Fruit fly (Drosophila melanogaster) whole organism, prepupa: ENCODE results near the gene REPTOR.
A peak's percentile ranks its signal among the peaks of the same experiment; 100 is the strongest.

Experiments
- CG10631 ChIP-seq: fragments of 200-800 bp; sonication (Bioruptor generic); optimal IDR thresholded peaks from 2 replicates; lab custom pipeline; 2016; ENCODE audit warnings: missing biosample characterization, missing genetic modification characterization
- CG10669 ChIP-seq: fragments of 200-800 bp; sonication (Bioruptor generic); optimal IDR thresholded peaks from 3 replicates; lab custom pipeline; 2018; ENCODE audit warnings: missing biosample characterization, mild to moderate bottlenecking, missing genetic modification characterization, moderate library complexity
- CG11294 ChIP-seq: fragments of 200-800 bp; sonication (Bioruptor generic); IDR thresholded peaks from 2 replicates; pipeline ENCODE4 v1.3.6; 2022; ENCODE audit warnings: missing biosample characterization, missing genetic modification characterization
- CG11762 ChIP-seq: fragments of 200-800 bp; sonication (Bioruptor generic); optimal IDR thresholded peaks from 3 replicates; lab custom pipeline; 2016; ENCODE audit warnings: missing biosample characterization, missing genetic modification characterization; ENCODE audit not compliant: insufficient read depth
- CG1621 ChIP-seq: fragments of 200-800 bp; sonication (Bioruptor generic); optimal IDR thresholded peaks from 3 replicates; lab custom pipeline; 2018; ENCODE audit warnings: missing biosample characterization, mild to moderate bottlenecking, missing genetic modification characterization
- CG16779 ChIP-seq: fragments of 200-800 bp; sonication (Bioruptor generic); optimal IDR thresholded peaks from 3 replicates; lab custom pipeline; 2017; ENCODE audit warnings: missing biosample characterization, mild to moderate bottlenecking, missing genetic modification characterization
- CG3032 ChIP-seq: fragments of 200-800 bp; optimal IDR thresholded peaks from 2 replicates; lab custom pipeline; 2019; ENCODE audit warnings: missing biosample characterization, mild to moderate bottlenecking, missing genetic modification characterization, moderate library complexity
- CG31627 ChIP-seq: fragments of 200-800 bp; sonication (Bioruptor generic); optimal IDR thresholded peaks from 3 replicates; lab custom pipeline; 2016; ENCODE audit warnings: missing biosample characterization, missing genetic modification characterization
- CG32006 ChIP-seq: fragments of 200-800 bp; sonication (Bioruptor generic); optimal IDR thresholded peaks from 3 replicates; lab custom pipeline; 2017; ENCODE audit warnings: missing biosample characterization, mild to moderate bottlenecking, missing genetic modification characterization
- CG3919 ChIP-seq: fragments of 200-800 bp; sonication (Bioruptor generic); optimal IDR thresholded peaks from 3 replicates; lab custom pipeline; 2016; ENCODE audit warnings: missing biosample characterization, missing genetic modification characterization
- CG4318 ChIP-seq: fragments of 200-800 bp; sonication (Bioruptor generic); optimal IDR thresholded peaks from 3 replicates; lab custom pipeline; 2017; ENCODE audit warnings: missing biosample characterization, mild to moderate bottlenecking, missing genetic modification characterization
- CG6276 ChIP-seq: fragments of 200-800 bp; sonication (Bioruptor generic); optimal IDR thresholded peaks from 2 replicates; lab custom pipeline; 2017; ENCODE audit warnings: missing biosample characterization, mild to moderate bottlenecking, missing genetic modification characterization
- CG6792 ChIP-seq: fragments of 200-800 bp; sonication (Bioruptor generic); optimal IDR thresholded peaks from 3 replicates; lab custom pipeline; 2016; ENCODE audit warnings: missing biosample characterization, missing genetic modification characterization
- CG6808 ChIP-seq: fragments of 200-800 bp; sonication (Bioruptor generic); optimal IDR thresholded peaks from 3 replicates; lab custom pipeline; 2017; ENCODE audit warnings: missing biosample characterization, missing genetic modification characterization, mild to moderate bottlenecking, moderate library complexity, missing genetic modification reagents
- CG6854 ChIP-seq: fragments of 200-800 bp; sonication (Bioruptor generic); optimal IDR thresholded peaks from 2 replicates; lab custom pipeline; 2017; ENCODE audit warnings: missing biosample characterization, mild to moderate bottlenecking, missing genetic modification characterization
- CG7368 ChIP-seq: fragments of 200-800 bp; sonication (Bioruptor generic); optimal IDR thresholded peaks from 3 replicates; lab custom pipeline; 2016; ENCODE audit warnings: missing biosample characterization, missing genetic modification characterization
- CG8119 ChIP-seq: fragments of 200-800 bp; sonication (Bioruptor generic); IDR thresholded peaks from 3 replicates; pipeline ENCODE4 v1.3.6; 2022; ENCODE audit warnings: missing biosample characterization, missing genetic modification characterization
- CG8319 ChIP-seq: fragments of 200-800 bp; sonication (Bioruptor generic); optimal IDR thresholded peaks from 3 replicates; lab custom pipeline; 2016; ENCODE audit warnings: missing biosample characterization, missing genetic modification characterization
- CG8632 ChIP-seq: fragments of 200-800 bp; sonication (Bioruptor generic); optimal IDR thresholded peaks from 3 replicates; lab custom pipeline; 2016; ENCODE audit warnings: missing biosample characterization, missing genetic modification characterization
- Eip75B ChIP-seq: fragments of 200-800 bp; sonication (Bioruptor generic); optimal IDR thresholded peaks from 3 replicates; lab custom pipeline; 2016; ENCODE audit warnings: missing biosample characterization, missing genetic modification characterization
- Eip78C ChIP-seq: fragments of 200-800 bp; sonication (Bioruptor generic); peaks from one replicate; lab custom pipeline; 2016; ENCODE audit warnings: missing biosample characterization, missing genetic modification characterization
- Eip93F ChIP-seq: fragments of 200-800 bp; sonication (Bioruptor generic); optimal IDR thresholded peaks from 2 replicates; lab custom pipeline; 2016; ENCODE audit warnings: missing biosample characterization, mild to moderate bottlenecking, missing genetic modification characterization
- Ets21C ChIP-seq: fragments of 200-800 bp; sonication (Bioruptor generic); optimal IDR thresholded peaks from 3 replicates; lab custom pipeline; 2016; ENCODE audit warnings: missing biosample characterization, missing genetic modification characterization
- Ets96B ChIP-seq: fragments of 200-800 bp; optimal IDR thresholded peaks from 2 replicates; lab custom pipeline; 2019; ENCODE audit warnings: missing biosample characterization, mild to moderate bottlenecking, missing genetic modification characterization, moderate library complexity
- Gug ChIP-seq: fragments of 200-800 bp; sonication (Bioruptor generic); IDR thresholded peaks from 2 replicates; pipeline ENCODE4 v1.3.6; 2022; ENCODE audit warnings: missing biosample characterization, missing genetic modification characterization
- Lpt ChIP-seq: fragments of 200-800 bp; sonication (Bioruptor generic); optimal IDR thresholded peaks from 3 replicates; lab custom pipeline; 2016; ENCODE audit warnings: missing biosample characterization, missing genetic modification characterization
- Met ChIP-seq: fragments of 200-800 bp; sonication (Bioruptor generic); optimal IDR thresholded peaks from 3 replicates; lab custom pipeline; 2016; ENCODE audit warnings: missing biosample characterization, missing genetic modification characterization
- Sox102F ChIP-seq: fragments of 200-800 bp; sonication (Bioruptor generic); optimal IDR thresholded peaks from 2 replicates; lab custom pipeline; 2016; ENCODE audit warnings: missing biosample characterization, mild to moderate bottlenecking, missing genetic modification characterization
- Sox14 ChIP-seq: fragments of 200-800 bp; sonication (Bioruptor generic); optimal IDR thresholded peaks from 3 replicates; lab custom pipeline; 2016; ENCODE audit warnings: missing biosample characterization, missing genetic modification characterization
- achi ChIP-seq: fragments of 200-800 bp; sonication (Bioruptor generic); optimal IDR thresholded peaks from 3 replicates; lab custom pipeline; 2016; ENCODE audit warnings: missing biosample characterization, missing genetic modification characterization
- acj6 ChIP-seq: fragments of 200-800 bp; sonication (Bioruptor generic); optimal IDR thresholded peaks from 3 replicates; lab custom pipeline; 2016; ENCODE audit warnings: missing biosample characterization, missing genetic modification characterization
- cyc ChIP-seq: fragments of 200-800 bp; sonication (Bioruptor generic); optimal IDR thresholded peaks from 3 replicates; lab custom pipeline; 2016; ENCODE audit warnings: missing biosample characterization, missing genetic modification characterization
- dac ChIP-seq: fragments of 200-800 bp; sonication (Bioruptor generic); optimal IDR thresholded peaks from 2 replicates; lab custom pipeline; 2017; ENCODE audit warnings: missing biosample characterization, mild to moderate bottlenecking, missing genetic modification characterization
- dsx ChIP-seq: fragments of 200-800 bp; optimal IDR thresholded peaks from 3 replicates; lab custom pipeline; 2019; ENCODE audit warnings: missing biosample characterization, mild to moderate bottlenecking, missing genetic modification characterization, moderate library complexity; ENCODE audit not compliant: poor library complexity, severe bottlenecking
- eg ChIP-seq: fragments of 200-800 bp; sonication (Bioruptor generic); IDR thresholded peaks from 3 replicates; pipeline ENCODE4 v1.3.6; 2022; ENCODE audit warnings: missing biosample characterization, missing genetic modification characterization
- esn ChIP-seq: fragments of 200-800 bp; sonication (Bioruptor generic); optimal IDR thresholded peaks from 2 replicates; lab custom pipeline; 2016; ENCODE audit warnings: missing biosample characterization, mild to moderate bottlenecking, missing genetic modification characterization, moderate library complexity
- fkh ChIP-seq: fragments of 200-800 bp; sonication (Bioruptor generic); optimal IDR thresholded peaks from 3 replicates; lab custom pipeline; 2017; ENCODE audit warnings: missing biosample characterization, mild to moderate bottlenecking, missing genetic modification characterization, moderate library complexity
- lz ChIP-seq: fragments of 200-800 bp; sonication (Bioruptor generic); optimal IDR thresholded peaks from 3 replicates; lab custom pipeline; 2016; ENCODE audit warnings: missing biosample characterization, missing genetic modification characterization
- salr ChIP-seq, 2 experiments: fragments of 200-800 bp; sonication (Bioruptor generic); optimal IDR thresholded peaks; 3 replicates each; lab custom pipeline; 2016 to 2018; ENCODE audit warnings: missing biosample characterization in 2 of 2, missing genetic modification characterization in 2 of 2, mild to moderate bottlenecking in 1 of 2
- svp ChIP-seq: fragments of 200-800 bp; sonication (Bioruptor generic); peaks from one replicate; lab custom pipeline; 2016; ENCODE audit warnings: missing biosample characterization, missing genetic modification characterization
- topi ChIP-seq: fragments of 200-800 bp; sonication (Bioruptor generic); optimal IDR thresholded peaks from 3 replicates; lab custom pipeline; 2016; ENCODE audit warnings: missing biosample characterization, missing genetic modification characterization
- vri ChIP-seq: fragments of 200-800 bp; sonication (Bioruptor generic); optimal IDR thresholded peaks from 3 replicates; lab custom pipeline; 2016; ENCODE audit warnings: missing biosample characterization, mild to moderate bottlenecking, missing genetic modification characterization

Gene REPTOR

DNA sequence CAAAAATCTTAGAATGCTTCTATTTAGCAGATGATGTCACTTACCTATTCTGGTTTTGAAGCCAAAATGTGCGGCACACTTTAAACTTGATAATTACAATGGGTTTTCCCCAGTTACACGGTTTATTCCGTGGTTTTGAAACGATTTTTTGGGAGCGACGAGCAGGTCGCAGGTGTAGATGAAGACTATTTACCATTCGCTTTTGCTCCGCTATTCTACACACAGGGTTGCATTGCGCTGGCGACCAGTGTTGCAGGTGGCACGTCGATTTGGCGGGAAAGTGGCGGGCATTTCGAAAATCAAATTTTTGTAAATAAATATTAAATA lies at the start of gene REPTOR:
Gene REPTOR (minus strand): TSS at position 196 of the 327 bp plus-strand sequence.
- TF ChIP-seq Eip93F (GFP tag; lab: Kevin White, UChicago), result peak; percentile 30
- no peak for TF ChIP-seq CG32006 (GFP tag; lab: Kevin White, UChicago)
- no peak for TF ChIP-seq CG10669
- peak; percentile 33 for TF ChIP-seq esn (GFP tag; lab: Kevin White, UChicago)
- TF ChIP-seq CG11762, result no peak
- TF ChIP-seq Sox14 (GFP tag; lab: Kevin White, UChicago), result peak; percentile 31
- TF ChIP-seq CG6276 (GFP tag; lab: Kevin White, UChicago), result no peak
- no peak for TF ChIP-seq dac
- TF ChIP-seq CG16779, result peak; percentile 16
- TF ChIP-seq CG6792 (GFP tag; lab: Kevin White, UChicago), result peak; percentile 1
- peak; percentile 86 for TF ChIP-seq fkh (GFP tag; lab: Kevin White, UChicago)
- no peak for TF ChIP-seq CG10631
- TF ChIP-seq eg (GFP tag; lab: Robert Waterston, UW), result no peak
- no peak for TF ChIP-seq Gug
- TF ChIP-seq acj6 (GFP tag; lab: Kevin White, UChicago), result peak; percentile 6
- TF ChIP-seq achi (GFP tag; lab: Kevin White, UChicago), result no peak
- TF ChIP-seq CG6854 (GFP tag; lab: Kevin White, UChicago), result no peak
- no peak for TF ChIP-seq Eip75B
- peak; percentile 2 for TF ChIP-seq cyc
- TF ChIP-seq CG1621 (tag; lab: Kevin White, UChicago), result no peak
- TF ChIP-seq Ets96B (tag; lab: Kevin White, UChicago), result no peak
- TF ChIP-seq vri (GFP tag; lab: Kevin White, UChicago), result peak; percentile 38
- TF ChIP-seq CG4318 (GFP tag; lab: Kevin White, UChicago), result no peak
- no peak for TF ChIP-seq Lpt (GFP tag; lab: Kevin White, UChicago)
- no peak for TF ChIP-seq CG7368 (GFP tag; lab: Kevin White, UChicago)
- TF ChIP-seq salr (GFP tag; optimal IDR thresholded peaks at IDR 0.05; lab: Kevin White, UChicago), result no peak
- TF ChIP-seq CG3919 (GFP tag; lab: Kevin White, UChicago), result peak; percentile 37
- peak; percentile 34 for TF ChIP-seq Sox102F (GFP tag; lab: Kevin White, UChicago)
- TF ChIP-seq CG6808 (GFP tag; lab: Kevin White, UChicago), result peak; percentile 13
- peak; percentile 21 for TF ChIP-seq dsx
- TF ChIP-seq CG8319, result no peak
- TF ChIP-seq svp (GFP tag; lab: Kevin White, UChicago), result no peak
- peak; percentile 3 for TF ChIP-seq lz (GFP tag; lab: Kevin White, UChicago)
- TF ChIP-seq CG8119, result no peak
- no peak for TF ChIP-seq CG11294 (GFP tag; lab: Robert Waterston, UW)
- TF ChIP-seq Ets21C, result no peak
- no peak for TF ChIP-seq CG3032 (tag; lab: Kevin White, UChicago)
- TF ChIP-seq topi (GFP tag; lab: Kevin White, UChicago), result peak; percentile 2
- no peak for TF ChIP-seq CG8632
- peak; percentile 21 for TF ChIP-seq Met (GFP tag; lab: Kevin White, UChicago)
- TF ChIP-seq Eip78C, result peak; percentile 36
- TF ChIP-seq CG31627 (GFP tag; lab: Kevin White, UChicago), result no peak
